Worm (Caenorhabditis elegans): ENCODE data around the gene K08E7.5.

DNA sequence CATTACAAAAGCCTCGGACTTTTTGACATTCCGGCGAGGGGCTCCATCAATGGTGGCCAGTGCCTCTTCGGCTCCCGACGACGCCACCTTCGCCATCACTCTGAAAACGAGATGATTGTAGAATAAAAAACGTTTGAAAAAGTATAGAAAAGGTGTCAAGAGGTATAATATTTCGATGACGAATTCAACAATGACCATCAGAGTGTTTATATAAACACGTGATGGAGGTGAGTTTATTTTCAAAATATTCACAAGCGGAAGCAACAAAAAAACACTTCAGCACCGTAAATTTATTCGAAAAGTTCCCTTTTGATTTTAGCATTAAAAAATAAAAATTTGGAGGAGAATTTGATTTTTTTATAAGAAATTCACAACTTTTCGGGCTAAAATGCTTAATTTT, 41.5 kb downstream of the K08E7.5 start, which contains the start of gene efa-6:
- TF ChIP-seq nhr-77 (tag; optimal IDR thresholded peaks at IDR 0.05) (no peak), unc-62 (GFP tag; optimal IDR thresholded peaks at IDR 0.05) (no peak), egl-27 (tag; optimal IDR thresholded peaks at IDR 0.05) (no peak), pag-3 (tag; optimal IDR thresholded peaks at IDR 0.05; ENCODE audit: borderline replicate concordance, insufficient read depth) (no peak), dpl-1 (GFP tag; optimal IDR thresholded peaks at IDR 0.05) (no peak), nhr-11 (tag; optimal IDR thresholded peaks at IDR 0.05) (no peak), snpc-4 (tag; optimal IDR thresholded peaks at IDR 0.05) (no peak), jun-1 (tag; optimal IDR thresholded peaks at IDR 0.05) (no peak), tbx-2 (tag; optimal IDR thresholded peaks at IDR 0.05) (no peak), lin-35 (GFP tag; optimal IDR thresholded peaks at IDR 0.05) (no peak)
